Worm (Caenorhabditis elegans): ENCODE results near the gene M106.3.

Gene M106.3

ce11 chrII:10872541-10872940, 11.8 kb upstream of the M106.3 start, which contains the start of the genes cyn-4 and copz-1 (continued):
- TF ChIP-seq C38D4.7 (GFP tag; optimal IDR thresholded peaks at IDR 0.05) (no peak), hlh-6 (tag; optimal IDR thresholded peaks at IDR 0.05) (no peak), ceh-18 (tag; optimal IDR thresholded peaks at IDR 0.05) (no peak), ama-1 (optimal IDR thresholded peaks at IDR 0.05) (no peak), pha-2 (tag; optimal IDR thresholded peaks at IDR 0.05) (no peak), ceh-19 (GFP tag; optimal IDR thresholded peaks at IDR 0.05) (peak; percentile 14), elt-4 (tag; optimal IDR thresholded peaks at IDR 0.05) (no peak), nfya-1 (tag; optimal IDR thresholded peaks at IDR 0.05) (peak; percentile 60), dmd-4 (tag; optimal IDR thresholded peaks at IDR 0.05; ENCODE audit: borderline replicate concordance) (no peak), pat-9 (tag; optimal IDR thresholded peaks at IDR 0.05) (no peak), K02D7.2 (tag; optimal IDR thresholded peaks at IDR 0.05) (no peak), hlh-15 (tag; optimal IDR thresholded peaks at IDR 0.05) (no peak), ahr-1 (tag; optimal IDR thresholded peaks at IDR 0.05) (no peak), tbx-7 (tag; optimal IDR thresholded peaks at IDR 0.05) (peak; percentile 78), fkh-10 (GFP tag; optimal IDR thresholded peaks at IDR 0.05) (no peak), sox-4 (tag; optimal IDR thresholded peaks at IDR 0.05) (no peak), unc-55 (GFP tag; optimal IDR thresholded peaks at IDR 0.05) (no peak), ceh-6 (GFP tag; optimal IDR thresholded peaks at IDR 0.05) (no peak), fax-1 (tag; optimal IDR thresholded peaks at IDR 0.05) (no peak), ceh-14 (tag; optimal IDR thresholded peaks at IDR 0.05) (peak; percentile 69), C08G9.2 (tag; optimal IDR thresholded peaks at IDR 0.05) (peak; percentile 89), eyg-1 (tag; optimal IDR thresholded peaks at IDR 0.05) (peak; percentile 10), lim-6 (tag; optimal IDR thresholded peaks at IDR 0.05) (peak; percentile 48), ceh-45 (GFP tag; IDR thresholded peaks at IDR 0.05) (no peak), ceh-30 (tag; optimal IDR thresholded peaks at IDR 0.05) (no peak), ceh-31 (tag; optimal IDR thresholded peaks at IDR 0.05) (peak; percentile 94), che-1 (tag; optimal IDR thresholded peaks at IDR 0.05) (no peak), ttx-3 (tag; optimal IDR thresholded peaks at IDR 0.05) (no peak), ztf-16 (tag; optimal IDR thresholded peaks at IDR 0.05) (no peak), tbx-2 (tag; optimal IDR thresholded peaks at IDR 0.05) (peak; percentile 92), ceh-34 (tag; optimal IDR thresholded peaks at IDR 0.05) (peak; percentile 38), hlh-13 (GFP tag; optimal IDR thresholded peaks at IDR 0.05) (no peak), madf-2 (tag; optimal IDR thresholded peaks at IDR 0.05) (no peak), ets-4 (tag; optimal IDR thresholded peaks at IDR 0.05) (peak; percentile 87), sox-2 (GFP tag; IDR thresholded peaks at IDR 0.05) (no peak), fkh-6 (tag; optimal IDR thresholded peaks at IDR 0.05) (no peak), syd-9 (tag; optimal IDR thresholded peaks at IDR 0.05) (no peak), zip-5 (tag; optimal IDR thresholded peaks at IDR 0.05) (peak; percentile 70), unc-42 (tag; optimal IDR thresholded peaks at IDR 0.05) (peak; percentile 73), elt-2 (tag; optimal IDR thresholded peaks at IDR 0.05) (peak; percentile 65), ceh-22 (tag; optimal IDR thresholded peaks at IDR 0.05) (no peak), ceh-9 (tag; optimal IDR thresholded peaks at IDR 0.05) (no peak), pros-1 (tag; optimal IDR thresholded peaks at IDR 0.05) (no peak), F13H6.1 (tag; optimal IDR thresholded peaks at IDR 0.05) (peak; percentile 22), npax-4 (tag; optimal IDR thresholded peaks at IDR 0.05) (no peak), pha-4 (tag; optimal IDR thresholded peaks at IDR 0.05) (no peak)

- TF ChIP-seq hlh-6 (tag; optimal IDR thresholded peaks at IDR 0.05) (no peak), tbx-2 (tag; optimal IDR thresholded peaks at IDR 0.05) (no peak), sdc-2 (tag; optimal IDR thresholded peaks at IDR 0.05) (no peak), npax-4 (tag; optimal IDR thresholded peaks at IDR 0.05) (no peak)
Measured at ce11 chrII:10870698-10871097, 10.0 kb upstream of the M106.3 start.

Measured in whole organism, late embryonic.